Worm (Caenorhabditis elegans) whole organism, early embryonic: ENCODE results near the gene cpna-2.

Experiments used
- B0310.2 ChIP-seq: sonication (generic microtip); optimal IDR thresholded peaks from 2 replicates; lab custom pipeline; 2016; ENCODE audit warnings: mild to moderate bottlenecking, missing genetic modification characterization, missing compliant biosample characterization
- F13C5.2 ChIP-seq: sonication (generic microtip); optimal IDR thresholded peaks from 2 replicates; lab custom pipeline; 2017; ENCODE audit warnings: mild to moderate bottlenecking, missing genetic modification characterization, inconsistent platforms, missing compliant biosample characterization
- aly-1 ChIP-seq: sonication (generic microtip); optimal IDR thresholded peaks from 2 replicates; lab custom pipeline; 2016; ENCODE audit warnings: missing genetic modification characterization, missing compliant biosample characterization
- ama-1 ChIP-seq: fragments of 150-350 bp; optimal IDR thresholded peaks from 2 replicates; lab custom pipeline; 2014
- ceh-13 ChIP-seq: fragments of 200-800 bp; sonication (Bioruptor generic); optimal IDR thresholded peaks from 2 replicates; lab custom pipeline; 2018; ENCODE audit warnings: mild to moderate bottlenecking, missing genetic modification characterization, missing compliant biosample characterization
- ceh-36 ChIP-seq: sonication (generic microtip); optimal IDR thresholded peaks from 2 replicates; lab custom pipeline; 2016; ENCODE audit warnings: missing genetic modification characterization, inconsistent platforms, missing compliant biosample characterization
- ets-7 ChIP-seq: sonication (generic microtip); optimal IDR thresholded peaks from 2 replicates; lab custom pipeline; 2016; ENCODE audit warnings: missing genotype, missing genetic modification characterization, missing compliant biosample characterization
- flt-1 ChIP-seq: fragments of 200-800 bp; sonication (Bioruptor generic); IDR thresholded peaks from 2 replicates; pipeline ENCODE4 v1.3.6; 2022; ENCODE audit warnings: missing genetic modification characterization, missing compliant biosample characterization
- hmbx-1 ChIP-seq: sonication (generic microtip); optimal IDR thresholded peaks from 2 replicates; lab custom pipeline; 2016; ENCODE audit warnings: mild to moderate bottlenecking, missing genetic modification characterization, missing compliant biosample characterization
- hmg-4 ChIP-seq: fragments of 200-800 bp; sonication (Bioruptor generic); optimal IDR thresholded peaks from 2 replicates; lab custom pipeline; 2018; ENCODE audit warnings: mild to moderate bottlenecking, missing genetic modification characterization, missing compliant biosample characterization
- hnd-1 ChIP-seq: sonication (generic microtip); optimal IDR thresholded peaks from 2 replicates; lab custom pipeline; 2016; ENCODE audit warnings: missing genetic modification characterization, missing compliant biosample characterization
- pes-1 ChIP-seq: fragments of 200-800 bp; sonication (Bioruptor generic); IDR thresholded peaks from 2 replicates; pipeline ENCODE4 v1.3.6; 2022; ENCODE audit warnings: missing genetic modification reagents, missing genetic modification characterization, missing compliant biosample characterization
- scrt-1 ChIP-seq: fragments of 200-800 bp; sonication (Bioruptor generic); IDR thresholded peaks from 2 replicates; pipeline ENCODE4 v1.3.6; 2022; ENCODE audit warnings: missing genetic modification characterization, missing compliant biosample characterization
- sea-1 ChIP-seq: fragments of 200-800 bp; sonication (Bioruptor generic); conservative IDR thresholded peaks from 2 replicates; pipeline ENCODE4 v1.3.6; 2022; ENCODE audit warnings: missing genetic modification characterization, missing compliant biosample characterization
- tbx-11 ChIP-seq: fragments of 200-800 bp; sonication (Bioruptor generic); IDR thresholded peaks from 2 replicates; pipeline ENCODE4 v1.3.6; 2022; ENCODE audit warnings: missing genetic modification characterization, missing compliant biosample characterization
- tbx-37 ChIP-seq: fragments of 200-800 bp; sonication (Bioruptor generic); conservative IDR thresholded peaks from 2 replicates; pipeline ENCODE4 v1.3.6; 2022; ENCODE audit warnings: missing genetic modification reagents, missing genetic modification characterization, missing compliant biosample characterization
- tra-4 ChIP-seq: sonication (generic microtip); optimal IDR thresholded peaks from 2 replicates; lab custom pipeline; 2017; ENCODE audit warnings: missing genetic modification characterization, missing compliant biosample characterization

cpna-2 gene

DNA sequence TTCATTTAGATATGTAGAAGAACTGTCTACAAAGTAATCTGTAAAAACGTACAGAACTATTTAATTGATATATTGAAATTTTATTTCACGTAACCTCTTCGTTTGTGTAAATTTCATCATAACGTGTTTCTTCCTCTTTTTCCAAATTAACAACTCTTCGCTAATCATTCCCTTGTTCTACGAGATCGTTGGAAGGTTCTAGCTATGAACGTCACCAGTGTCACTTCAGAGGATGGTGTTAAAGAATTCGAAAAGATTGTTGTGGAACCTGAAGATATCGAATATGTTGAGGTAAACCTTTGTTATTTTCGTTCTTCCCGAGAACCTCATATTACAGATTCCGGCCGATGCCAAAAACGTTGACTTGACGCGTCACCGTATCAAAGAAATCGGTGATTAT lies 47.7 kb downstream of the cpna-2 start, which contains the start of gene C06A8.6:
Gene C06A8.6 (plus strand): TSS at position 89 of the 400 bp plus-strand sequence.
- no peak for TF ChIP-seq aly-1 (tag; lab: Kevin White, UChicago)
- TF ChIP-seq F13C5.2 (tag; lab: Kevin White, UChicago), result no peak
- TF ChIP-seq flt-1 (GFP tag; lab: Robert Waterston, UW), result no peak
- no peak for TF ChIP-seq sea-1
- no peak for TF ChIP-seq pes-1 (GFP tag; lab: Robert Waterston, UW)
- no peak for TF ChIP-seq hmbx-1 (tag; lab: Kevin White, UChicago)
- no peak for TF ChIP-seq hnd-1 (tag; lab: Kevin White, UChicago)
- no peak for TF ChIP-seq ama-1 (lab: Kevin White, UChicago)
- no peak for TF ChIP-seq scrt-1 (GFP tag; lab: Robert Waterston, UW)
- TF ChIP-seq ets-7 (tag; lab: Kevin White, UChicago), result no peak
- no peak for TF ChIP-seq B0310.2 (tag; lab: Kevin White, UChicago)
- TF ChIP-seq ceh-36 (tag; lab: Kevin White, UChicago), result no peak
- no peak for TF ChIP-seq hmg-4 (GFP tag; lab: Kevin White, UChicago)
- TF ChIP-seq tra-4 (tag; lab: Kevin White, UChicago), result no peak
- TF ChIP-seq tbx-37, result no peak
- no peak for TF ChIP-seq tbx-11 (GFP tag; lab: Robert Waterston, UW)
- TF ChIP-seq ceh-13, result no peak

ce11 chrII:7773427-7773993 lies 48.8 kb downstream of the cpna-2 start:
- TF ChIP-seq hnd-1 (tag; lab: Kevin White, UChicago) (no peak), pes-1 (GFP tag; lab: Robert Waterston, UW) (no peak), scrt-1 (GFP tag; lab: Robert Waterston, UW) (no peak), hmg-4 (GFP tag; lab: Kevin White, UChicago) (no peak), sea-1 (no peak), ama-1 (lab: Kevin White, UChicago) (no peak), ceh-36 (tag; lab: Kevin White, UChicago) (no peak), ceh-13 (no peak), B0310.2 (tag; lab: Kevin White, UChicago) (no peak), tbx-11 (GFP tag; lab: Robert Waterston, UW) (no peak), hmbx-1 (tag; lab: Kevin White, UChicago) (no peak), aly-1 (tag; lab: Kevin White, UChicago) (no peak), tra-4 (tag; lab: Kevin White, UChicago) (no peak), ets-7 (tag; lab: Kevin White, UChicago) (no peak), flt-1 (GFP tag; lab: Robert Waterston, UW) (no peak), tbx-37 (no peak)

DNA sequence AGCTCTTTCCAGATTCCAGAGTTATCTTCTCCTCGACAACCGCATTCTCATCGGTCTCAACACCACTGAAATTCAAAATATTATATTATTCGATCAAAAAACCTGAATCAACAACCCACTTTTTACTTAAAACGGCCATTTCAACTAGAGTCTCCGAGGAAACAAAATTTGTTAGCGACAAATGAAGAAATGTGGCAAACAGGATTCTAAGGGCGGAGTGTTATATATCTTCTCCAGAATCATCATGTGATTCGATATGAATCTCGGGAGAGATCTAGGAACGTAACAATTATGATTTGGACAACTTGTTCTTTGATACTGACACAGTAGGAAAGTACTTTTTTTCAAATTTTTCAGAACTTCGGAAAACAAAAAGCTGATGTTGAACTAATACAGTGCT lies 51.5 kb downstream of the cpna-2 start:
- TF ChIP-seq aly-1 (tag; lab: Kevin White, UChicago) (no peak), ets-7 (tag; lab: Kevin White, UChicago) (no peak), flt-1 (GFP tag; lab: Robert Waterston, UW) (no peak)

ce11 chrII:7776715-7777114 lies 52.0 kb downstream of the cpna-2 start:
- TF ChIP-seq ama-1 (lab: Kevin White, UChicago), result no peak
- no peak for TF ChIP-seq tbx-11 (GFP tag; lab: Robert Waterston, UW)
- TF ChIP-seq tra-4 (tag; lab: Kevin White, UChicago), result no peak
- no peak for TF ChIP-seq tbx-37
- no peak for TF ChIP-seq scrt-1 (GFP tag; lab: Robert Waterston, UW)
- no peak for TF ChIP-seq ceh-36 (tag; lab: Kevin White, UChicago)
- no peak for TF ChIP-seq ets-7 (tag; lab: Kevin White, UChicago)

DNA sequence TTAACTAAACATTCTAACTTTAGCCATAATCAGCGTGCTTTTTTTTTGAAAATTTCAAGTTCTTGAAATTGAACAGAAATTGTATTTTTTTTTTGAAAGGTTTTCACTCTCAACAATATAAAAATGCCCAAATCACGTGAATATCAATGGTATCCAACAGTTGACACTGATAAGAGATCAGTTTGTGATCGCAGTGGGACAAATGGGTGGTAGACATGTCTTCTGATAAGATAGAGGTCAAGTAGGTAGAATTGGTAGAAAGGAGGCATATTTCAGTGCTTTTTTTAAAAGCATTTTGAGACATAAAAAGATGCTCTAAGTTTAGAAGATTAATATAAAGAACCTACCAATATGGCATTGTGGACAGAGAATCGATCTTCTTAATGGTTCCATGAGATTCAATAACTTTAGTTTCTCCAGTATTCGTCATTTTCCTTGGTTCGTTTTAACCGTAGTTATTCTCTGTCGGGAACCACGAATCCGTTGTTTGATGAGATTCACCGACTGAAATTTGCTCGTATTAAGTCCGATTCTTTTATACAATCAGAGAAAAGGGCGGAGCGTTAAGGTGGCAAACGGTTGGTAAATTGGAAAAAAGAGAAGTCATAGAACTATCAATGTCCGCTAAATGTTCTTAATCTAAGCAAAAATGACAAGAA lies 52.7 kb downstream of the cpna-2 start, which contains the start of gene mthf-1:
Gene mthf-1 (minus strand): TSS at position 504 of the 659 bp plus-strand sequence.
- TF ChIP-seq pes-1 (GFP tag; lab: Robert Waterston, UW) (no peak), hmbx-1 (tag; lab: Kevin White, UChicago) (no peak), aly-1 (tag; lab: Kevin White, UChicago) (no peak), flt-1 (GFP tag; lab: Robert Waterston, UW) (no peak), tra-4 (tag; lab: Kevin White, UChicago) (no peak), tbx-11 (GFP tag; lab: Robert Waterston, UW) (no peak), sea-1 (no peak), ets-7 (tag; lab: Kevin White, UChicago) (no peak), ama-1 (lab: Kevin White, UChicago) (no peak), ceh-13 (no peak), B0310.2 (tag; lab: Kevin White, UChicago) (no peak)

- TF ChIP-seq F13C5.2 (tag; lab: Kevin White, UChicago) (no peak), tbx-11 (GFP tag; lab: Robert Waterston, UW) (no peak), tbx-37 (no peak), scrt-1 (GFP tag; lab: Robert Waterston, UW) (no peak), ama-1 (lab: Kevin White, UChicago) (no peak), tra-4 (tag; lab: Kevin White, UChicago) (no peak), B0310.2 (tag; lab: Kevin White, UChicago) (no peak)
Measured at ce11 chrII:7778273-7778672, 53.6 kb downstream of the cpna-2 start.

DNA sequence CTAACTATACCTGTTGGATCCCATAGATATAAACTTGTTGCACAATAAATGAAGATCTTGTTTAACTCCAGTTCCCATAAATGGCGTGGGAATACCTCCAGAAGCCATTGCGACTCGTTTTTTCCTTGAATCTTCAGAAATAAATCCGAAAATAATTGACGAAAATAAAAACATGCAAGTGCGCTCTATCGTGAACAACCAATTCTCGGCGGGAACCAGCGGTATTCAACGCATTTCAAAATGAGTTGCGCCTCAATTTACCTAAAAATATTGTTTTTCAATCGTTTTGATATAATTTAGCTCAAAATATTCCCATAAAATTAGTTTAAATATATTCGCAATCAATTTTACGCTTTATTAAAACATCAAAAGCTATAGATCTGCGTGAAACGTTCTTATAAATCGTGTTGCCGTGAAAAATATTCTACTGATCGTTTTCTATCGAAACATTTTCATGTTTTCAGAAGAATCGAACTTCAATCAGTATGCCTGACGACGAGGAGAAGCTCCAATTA lies 56.5 kb downstream of the cpna-2 start, which contains the start of the genes snpc-1.1 and spdl-1:
Gene snpc-1.1 (minus strand): TSS at position 200 of the 515 bp plus-strand sequence.
Gene spdl-1 (plus strand): TSS at position 465 of the 515 bp plus-strand sequence.
- no peak for TF ChIP-seq ceh-13
- TF ChIP-seq aly-1 (tag; lab: Kevin White, UChicago), result no peak
- TF ChIP-seq hmbx-1 (tag; lab: Kevin White, UChicago), result no peak
- no peak for TF ChIP-seq tbx-37
- TF ChIP-seq pes-1 (GFP tag; lab: Robert Waterston, UW), result no peak
